Worm (Caenorhabditis elegans): ENCODE results near the gene rpc-25.

DNA sequence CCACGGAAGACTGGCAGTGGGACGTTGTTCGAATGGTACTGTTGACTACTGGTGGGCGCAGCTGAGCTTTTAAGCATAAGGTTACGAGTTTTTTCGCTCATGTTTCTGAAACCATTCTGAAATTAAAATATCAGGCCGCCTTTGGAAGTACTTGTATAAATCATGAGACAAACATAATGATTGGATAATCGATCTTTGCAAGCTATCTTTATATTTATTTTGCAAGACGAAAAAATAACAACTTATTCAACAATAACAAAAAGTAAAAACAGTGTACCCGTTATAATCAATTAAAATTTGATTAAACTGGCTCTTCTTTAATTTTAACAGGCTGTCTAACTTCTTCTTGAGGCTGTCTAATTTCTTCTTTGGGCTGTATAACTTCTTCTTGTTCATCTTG lies 919 bp downstream of the rpc-25 start, which contains the start of gene ZK856.16:
- TF ChIP-seq ref-1 (GFP tag; conservative IDR thresholded peaks at IDR 0.05) = no peak
- TF ChIP-seq flt-1 (GFP tag; IDR thresholded peaks at IDR 0.05) = no peak
- no peak for TF ChIP-seq ztf-23 (GFP tag; IDR thresholded peaks at IDR 0.05)
- TF ChIP-seq klf-2 (GFP tag; conservative IDR thresholded peaks at IDR 0.05) = no peak
- no peak for TF ChIP-seq cog-1 (tag; optimal IDR thresholded peaks at IDR 0.05)
- no peak for TF ChIP-seq tab-1 (GFP tag; IDR thresholded peaks at IDR 0.05)

Measured in whole organism, midembryonic.